Worm (Caenorhabditis elegans): Measurements from ENCODE around the gene acbp-5.

DNA sequence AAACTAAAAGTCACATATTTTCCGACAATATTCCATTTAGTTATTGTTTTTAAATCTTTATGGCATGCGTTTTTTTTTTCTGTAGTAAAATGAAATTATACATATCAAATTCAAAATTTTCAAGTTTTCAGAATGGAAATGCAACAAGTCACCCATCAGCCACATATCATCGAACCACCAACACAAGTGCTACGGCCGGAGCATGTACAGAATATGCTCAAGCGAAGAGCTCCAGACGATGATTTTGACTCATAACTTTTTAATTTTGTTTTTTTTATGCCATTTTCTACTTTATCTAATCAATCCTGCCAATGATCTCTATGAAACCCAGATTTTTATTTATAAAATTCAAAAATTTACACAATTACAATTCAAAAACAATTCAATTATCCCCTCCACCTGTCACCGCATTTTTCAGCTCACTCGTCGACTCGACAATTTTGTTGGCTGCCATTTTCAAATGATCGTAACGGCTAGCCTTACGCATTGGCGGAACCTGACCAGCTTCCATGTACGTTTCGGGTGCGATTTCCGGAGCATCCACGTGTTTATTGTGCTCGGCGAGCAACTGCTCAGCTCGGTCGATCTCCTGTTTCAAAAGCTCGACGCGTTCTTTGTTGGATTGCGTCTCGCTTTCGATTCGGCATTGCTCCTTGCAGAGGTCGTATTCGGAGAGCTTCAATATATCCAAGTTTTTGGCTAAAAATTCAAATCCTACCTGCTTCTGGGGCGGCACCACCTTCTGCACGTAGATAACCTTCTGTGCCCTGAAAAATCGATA is 15.6 kb downstream of the acbp-5 start:
- TF ChIP-seq nfyb-1 (GFP tag; IDR thresholded peaks at IDR 0.05) (peak; percentile 64; the same call in 1 of the 2 replicates), unc-62 (GFP tag; optimal IDR thresholded peaks at IDR 0.05) (no peak), snpc-4 (GFP tag; optimal IDR thresholded peaks at IDR 0.05) (no peak), snpc-4 (tag; optimal IDR thresholded peaks at IDR 0.05) (no peak), T26A5.8 (tag; optimal IDR thresholded peaks at IDR 0.05) (peak; percentile 6), die-1 (tag; optimal IDR thresholded peaks at IDR 0.05) (peak; percentile 26)

Measured in whole organism, young adult.